Worm (Caenorhabditis elegans): ENCODE measurements around the gene morc-1.

- TF ChIP-seq skn-1 (tag; optimal IDR thresholded peaks at IDR 0.05) (no peak), unc-62 (GFP tag; optimal IDR thresholded peaks at IDR 0.05) (no peak)
Observed at ce11 chrIII:5158674-5159073, 48.0 kb downstream of the morc-1 start, which contains the start of gene oxy-4.
